Fruit fly (Drosophila melanogaster) whole organism, embryonic: ENCODE results near the gene ens.

Experiments used
- Ada2b ChIP-seq: fragments of 200-800 bp; sonication (Bioruptor generic); IDR thresholded peaks from 2 replicates; pipeline ENCODE4 v1.3.6; 2022; ENCODE audit warnings: missing biosample characterization, missing genetic modification characterization
- Atf3 ChIP-seq: fragments of 200-800 bp; sonication (Bioruptor generic); optimal IDR thresholded peaks from 3 replicates; lab custom pipeline; 2016; ENCODE audit warnings: missing biosample characterization, missing genetic modification characterization
- B-H1 ChIP-seq: fragments of 200-800 bp; sonication (Bioruptor generic); IDR thresholded peaks from 3 replicates; pipeline ENCODE4 v1.3.6; 2022; ENCODE audit warnings: missing biosample characterization, missing genetic modification characterization
- Bgb ChIP-seq: fragments of 200-800 bp; sonication (Bioruptor generic); IDR thresholded peaks from 2 replicates; pipeline ENCODE4 v1.3.6; 2022; ENCODE audit warnings: missing biosample characterization, missing genetic modification characterization; ENCODE audit not compliant: partially characterized antibody
- C15 ChIP-seq: fragments of 200-800 bp; sonication (Bioruptor generic); IDR thresholded peaks from 3 replicates; pipeline ENCODE4 v1.3.6; 2022; ENCODE audit warnings: missing biosample characterization, missing genetic modification characterization
- CG10321 ChIP-seq: fragments of 200-800 bp; sonication (Bioruptor generic); IDR thresholded peaks from 2 replicates; pipeline ENCODE4 v1.3.6; 2022; ENCODE audit warnings: missing biosample characterization, missing genetic modification characterization
- CG10543 ChIP-seq: fragments of 200-800 bp; sonication (Bioruptor generic); optimal IDR thresholded peaks from 3 replicates; lab custom pipeline; 2017; ENCODE audit warnings: missing biosample characterization, mild to moderate bottlenecking, missing genetic modification characterization, moderate library complexity
- CG12219 ChIP-seq: fragments of 200-800 bp; sonication (Bioruptor generic); optimal IDR thresholded peaks from 3 replicates; lab custom pipeline; 2018; ENCODE audit warnings: missing biosample characterization, mild to moderate bottlenecking, missing genetic modification characterization
- CG12236 ChIP-seq: fragments of 200-800 bp; sonication (Bioruptor generic); optimal IDR thresholded peaks from 2 replicates; lab custom pipeline; 2016; ENCODE audit warnings: missing biosample characterization, missing genetic modification characterization
- CG13424 ChIP-seq: fragments of 200-800 bp; sonication (Bioruptor generic); optimal IDR thresholded peaks from 2 replicates; lab custom pipeline; 2019; ENCODE audit warnings: missing biosample characterization, mild to moderate bottlenecking, missing genetic modification characterization, moderate library complexity
- CG13894 ChIP-seq: fragments of 200-800 bp; sonication (Bioruptor generic); optimal IDR thresholded peaks from 3 replicates; lab custom pipeline; 2018; ENCODE audit warnings: missing biosample characterization, mild to moderate bottlenecking, missing genetic modification characterization, moderate library complexity
- CG14441 ChIP-seq: fragments of 200-800 bp; sonication (Bioruptor generic); IDR thresholded peaks from 2 replicates; pipeline ENCODE4 v1.3.6; 2022; ENCODE audit warnings: missing biosample characterization, missing genetic modification characterization
- CG15696 ChIP-seq: fragments of 200-800 bp; sonication (Bioruptor generic); optimal IDR thresholded peaks from 2 replicates; lab custom pipeline; 2019; ENCODE audit warnings: missing biosample characterization, mild to moderate bottlenecking, missing genetic modification characterization, moderate library complexity
- CG16779 ChIP-seq: fragments of 200-800 bp; sonication (Bioruptor generic); IDR thresholded peaks from 2 replicates; pipeline ENCODE4 v1.3.6; 2022; ENCODE audit warnings: missing biosample characterization, missing genetic modification characterization
- CG17186 ChIP-seq: fragments of 200-800 bp; sonication (Bioruptor generic); optimal IDR thresholded peaks from 3 replicates; lab custom pipeline; 2017; ENCODE audit warnings: missing biosample characterization, missing genetic modification reagents, missing genetic modification characterization
- CG17612 ChIP-seq: fragments of 200-800 bp; sonication (Bioruptor generic); IDR thresholded peaks from 2 replicates; pipeline ENCODE4 v1.3.6; 2022; ENCODE audit warnings: missing biosample characterization, missing genetic modification characterization
- CG2712 ChIP-seq: fragments of 200-800 bp; optimal IDR thresholded peaks from 3 replicates; lab custom pipeline; 2019; ENCODE audit warnings: missing biosample characterization, mild to moderate bottlenecking, missing genetic modification characterization, moderate library complexity
- CG30431 ChIP-seq: fragments of 200-800 bp; sonication (Bioruptor generic); optimal IDR thresholded peaks from 2 replicates; lab custom pipeline; 2017; ENCODE audit warnings: missing biosample characterization, missing genetic modification characterization
- CG6175 ChIP-seq: fragments of 200-800 bp; sonication (Bioruptor generic); IDR thresholded peaks from 3 replicates; pipeline ENCODE4 v1.3.6; 2022; ENCODE audit warnings: missing biosample characterization, missing genetic modification characterization
- CG7987 ChIP-seq: fragments of 200-800 bp; sonication (Bioruptor generic); optimal IDR thresholded peaks from 2 replicates; lab custom pipeline; 2018; ENCODE audit warnings: missing biosample characterization, mild to moderate bottlenecking, missing genetic modification characterization, moderate library complexity
- CG8281 ChIP-seq: fragments of 200-800 bp; sonication (Bioruptor generic); optimal IDR thresholded peaks from 2 replicates; lab custom pipeline; 2018; ENCODE audit warnings: missing biosample characterization, mild to moderate bottlenecking, missing genetic modification characterization, moderate library complexity
- CG8290 ChIP-seq, 3 experiments: fragments of 200-800 bp; sonication (Bioruptor generic); optimal IDR thresholded peaks; 2 replicates each; lab custom pipeline; 2016 to 2019; ENCODE audit warnings: missing biosample characterization in 3 of 3, missing genetic modification characterization in 3 of 3, mild to moderate bottlenecking in 2 of 3, moderate library complexity in 1 of 3
- CG9727 ChIP-seq: fragments of 200-800 bp; sonication (Bioruptor generic); optimal IDR thresholded peaks from 3 replicates; lab custom pipeline; 2017; ENCODE audit warnings: missing biosample characterization, mild to moderate bottlenecking, missing genetic modification characterization
- Chrac-16 ChIP-seq: fragments of 200-800 bp; sonication (Bioruptor generic); optimal IDR thresholded peaks from 3 replicates; lab custom pipeline; 2016; ENCODE audit warnings: missing biosample characterization, missing genetic modification characterization
- Dll ChIP-seq: fragments of 200-800 bp; sonication (Bioruptor generic); IDR thresholded peaks from 4 replicates; pipeline ENCODE4 v1.3.6; 2022; ENCODE audit warnings: missing biosample characterization, missing genetic modification characterization; ENCODE audit not compliant: partially characterized antibody
- Drgx ChIP-seq: fragments of 200-800 bp; sonication (Bioruptor generic); IDR thresholded peaks from 2 replicates; pipeline ENCODE4 v1.3.6; 2022; ENCODE audit warnings: missing biosample characterization, missing genetic modification characterization
- ERR ChIP-seq: fragments of 200-800 bp; sonication (Bioruptor generic); optimal IDR thresholded peaks from 2 replicates; lab custom pipeline; 2016; ENCODE audit warnings: missing biosample characterization, missing genetic modification characterization
- GATAe ChIP-seq: fragments of 200-800 bp; sonication (Bioruptor generic); conservative IDR thresholded peaks from 2 replicates; pipeline ENCODE4 v1.3.6; 2022; ENCODE audit warnings: missing biosample characterization, missing genetic modification characterization
- Hr39 ChIP-seq: fragments of >200 bp; optimal IDR thresholded peaks from 2 replicates; lab custom pipeline; 2017
- Lhr ChIP-seq: fragments of 200-800 bp; sonication (Bioruptor generic); optimal IDR thresholded peaks from 3 replicates; lab custom pipeline; 2017; ENCODE audit warnings: mild to moderate bottlenecking, missing biosample characterization, missing genetic modification reagents, missing genetic modification characterization
- Ssrp ChIP-seq: fragments of 200-800 bp; sonication (Bioruptor generic); optimal IDR thresholded peaks from 2 replicates; lab custom pipeline; 2018; ENCODE audit warnings: missing biosample characterization, mild to moderate bottlenecking, missing genetic modification characterization, moderate library complexity
- Xbp1 ChIP-seq: fragments of 200-800 bp; sonication (Bioruptor generic); optimal IDR thresholded peaks from 3 replicates; lab custom pipeline; 2016; ENCODE audit warnings: missing biosample characterization, mild to moderate bottlenecking, missing genetic modification characterization
- ac ChIP-seq: fragments of 200-800 bp; sonication (Bioruptor generic); optimal IDR thresholded peaks from 3 replicates; lab custom pipeline; 2017; ENCODE audit warnings: missing biosample characterization, mild to moderate bottlenecking, missing genetic modification characterization
- aop ChIP-seq: fragments of 200-800 bp; sonication (Bioruptor generic); IDR thresholded peaks from 2 replicates; pipeline ENCODE4 v1.3.6; 2022; ENCODE audit warnings: missing biosample characterization, missing genetic modification characterization
- ase ChIP-seq: fragments of 200-800 bp; sonication (Bioruptor generic); IDR thresholded peaks from 3 replicates; pipeline ENCODE4 v1.3.6; 2022; ENCODE audit warnings: missing biosample characterization, missing genetic modification characterization
- bbx ChIP-seq: fragments of 200-800 bp; sonication (Bioruptor generic); IDR thresholded peaks from 2 replicates; pipeline ENCODE4 v1.3.6; 2022; ENCODE audit warnings: missing biosample characterization, missing genetic modification characterization; ENCODE audit not compliant: partially characterized antibody
- ci ChIP-seq: fragments of 200-800 bp; sonication (Bioruptor generic); IDR thresholded peaks from 3 replicates; pipeline ENCODE4 v1.3.6; 2022; ENCODE audit warnings: missing biosample characterization, missing genetic modification characterization
- crol ChIP-seq: fragments of 200-800 bp; sonication (Bioruptor generic); IDR thresholded peaks from 2 replicates; pipeline ENCODE4 v1.3.6; 2022; ENCODE audit warnings: missing biosample characterization, missing genetic modification characterization
- gro ChIP-seq: fragments of 200-800 bp; sonication (Bioruptor generic); optimal IDR thresholded peaks from 2 replicates; lab custom pipeline; 2016; ENCODE audit warnings: missing biosample characterization, missing genetic modification characterization
- lov ChIP-seq, 2 experiments: fragments of 200-800 bp in 1 of 2; fragments of >200 bp in 1 of 2; sonication (Bioruptor generic) in 1 of 2; IDR thresholded peaks in 1 of 2; optimal IDR thresholded peaks in 1 of 2; 2 replicates in 1 of 2; 3 replicates in 1 of 2; pipeline versions ENCODE4 v1.3.6 to Lab custom; 2017 to 2022; ENCODE audit warnings: missing biosample characterization in 1 of 2, missing genetic modification characterization in 1 of 2
- p53 ChIP-seq: fragments of 200-800 bp; sonication (Bioruptor generic); optimal IDR thresholded peaks from 2 replicates; lab custom pipeline; 2016; ENCODE audit warnings: missing biosample characterization, missing genetic modification characterization
- pho ChIP-seq: fragments of 200-800 bp; sonication (Bioruptor generic); optimal IDR thresholded peaks from 2 replicates; lab custom pipeline; 2016; ENCODE audit warnings: missing biosample characterization, missing genetic modification characterization
- pros ChIP-seq: fragments of 200-800 bp; sonication (Bioruptor generic); optimal IDR thresholded peaks from 3 replicates; lab custom pipeline; 2019; ENCODE audit warnings: missing biosample characterization, mild to moderate bottlenecking, missing genetic modification characterization, moderate library complexity
- sc ChIP-seq, 3 experiments: fragments of >200 bp in 2 of 3; fragments of 200-800 bp in 1 of 3; sonication (Bioruptor generic) in 1 of 3; optimal IDR thresholded peaks; 2 replicates in 2 of 3; 3 replicates in 1 of 3; lab custom pipeline; 2017; ENCODE audit warnings: mild to moderate bottlenecking in 1 of 3, missing biosample characterization in 1 of 3, missing genetic modification characterization in 1 of 3, missing genetic modification reagents in 1 of 3
- sd ChIP-seq: fragments of 200-800 bp; sonication (Bioruptor generic); optimal IDR thresholded peaks from 3 replicates; lab custom pipeline; 2018; ENCODE audit warnings: missing biosample characterization, mild to moderate bottlenecking, missing genetic modification characterization, moderate library complexity
- sens ChIP-seq: fragments of 200-800 bp; sonication (Bioruptor generic); peaks from one replicate; lab custom pipeline; 2016; ENCODE audit warnings: missing biosample characterization, missing genetic modification characterization
- sens-2 ChIP-seq: fragments of 200-800 bp; sonication (Bioruptor generic); IDR thresholded peaks from 2 replicates; pipeline ENCODE4 v1.3.6; 2022; ENCODE audit warnings: missing biosample characterization, missing genetic modification characterization
- stwl ChIP-seq: fragments of 200-800 bp; sonication (Bioruptor generic); optimal IDR thresholded peaks from 3 replicates; lab custom pipeline; 2018; ENCODE audit warnings: missing biosample characterization, mild to moderate bottlenecking, missing genetic modification characterization, moderate library complexity
- tap ChIP-seq: fragments of 200-800 bp; optimal IDR thresholded peaks from 3 replicates; lab custom pipeline; 2019; ENCODE audit warnings: missing biosample characterization, mild to moderate bottlenecking, missing genetic modification characterization, moderate library complexity
- toy ChIP-seq: fragments of 200-800 bp; sonication (Bioruptor generic); IDR thresholded peaks from 2 replicates; pipeline ENCODE4 v1.3.6; 2022; ENCODE audit warnings: missing biosample characterization, missing genetic modification characterization
- zen ChIP-seq: fragments of 200-800 bp; sonication (Bioruptor generic); optimal IDR thresholded peaks from 3 replicates; lab custom pipeline; 2018; ENCODE audit warnings: missing biosample characterization, mild to moderate bottlenecking, missing genetic modification characterization, moderate library complexity

Gene ens

dm6 chr3L:4158361-4158760 lies 24.0 kb upstream of the ens start (continued):
- TF ChIP-seq pros (GFP tag; lab: Kevin White, UChicago) (no peak), Bgb (GFP tag; lab: Robert Waterston, UW) (no peak), C15 (GFP tag; lab: Robert Waterston, UW) (no peak), bbx (GFP tag; lab: Robert Waterston, UW) (no peak), CG12236 (GFP tag; lab: Kevin White, UChicago) (no peak), p53 (GFP tag; lab: Kevin White, UChicago) (no peak), CG30431 (GFP tag; lab: Kevin White, UChicago) (peak; percentile 44), ase (GFP tag; lab: Robert Waterston, UW) (no peak), CG13424 (tag; lab: Kevin White, UChicago) (no peak), Drgx (GFP tag; lab: Robert Waterston, UW) (no peak; the same call in 1 of the 2 replicates), zen (tag; lab: Kevin White, UChicago) (peak; percentile 90), CG14441 (no peak), sc (optimal IDR thresholded peaks at IDR 0.05; lab: Kevin White, UChicago) (no peak), sc (GFP tag; optimal IDR thresholded peaks at IDR 0.05; lab: Kevin White, UChicago) (peak; percentile 14), crol (GFP tag; lab: Robert Waterston, UW) (no peak), Chrac-16 (GFP tag; lab: Kevin White, UChicago) (peak; percentile 45), CG13894 (no peak), CG9727 (GFP tag; lab: Kevin White, UChicago) (peak; percentile 68), CG12219 (GFP tag; lab: Kevin White, UChicago) (no peak), CG15696 (tag; lab: Kevin White, UChicago) (peak; percentile 83), CG6175 (no peak), B-H1 (GFP tag; lab: Robert Waterston, UW) (no peak), Xbp1 (peak; percentile 19), sens (GFP tag; lab: Kevin White, UChicago) (peak; percentile 2), Hr39 (lab: Kevin White, UChicago) (no peak), Ada2b (GFP tag; lab: Robert Waterston, UW) (no peak), CG16779 (GFP tag; lab: Robert Waterston, UW) (no peak), CG17612 (no peak), sd (no peak), toy (no peak), CG10321 (GFP tag; lab: Robert Waterston, UW) (no peak), tap (tag; lab: Kevin White, UChicago) (no peak), ERR (GFP tag; lab: Kevin White, UChicago) (no peak), GATAe (GFP tag; lab: Robert Waterston, UW) (no peak), CG8290 (GFP tag; optimal IDR thresholded peaks at IDR 0.05; lab: Kevin White, UChicago) (no peak), CG8290 (tag; optimal IDR thresholded peaks at IDR 0.05; lab: Kevin White, UChicago) (no peak), ac (peak; percentile 39), gro (GFP tag; lab: Kevin White, UChicago) (no peak), CG17186 (GFP tag; lab: Kevin White, UChicago) (no peak), CG7987 (GFP tag; lab: Kevin White, UChicago) (no peak), aop (GFP tag; lab: Robert Waterston, UW) (no peak), Dll (GFP tag; lab: Robert Waterston, UW) (no peak), pho (no peak), stwl (tag; lab: Kevin White, UChicago) (no peak), CG8281 (tag; lab: Kevin White, UChicago) (no peak), CG2712 (tag; lab: Kevin White, UChicago) (peak; percentile 72), ci (0 out of 3 replicates have a peak, but pooled peaks have one; percentile 25), Atf3 (GFP tag; lab: Kevin White, UChicago) (no peak), lov (optimal IDR thresholded peaks at IDR 0.05; lab: Kevin White, UChicago) (no peak), lov (GFP tag; IDR thresholded peaks at IDR 0.05; lab: Robert Waterston, UW) (0 out of 3 replicates have a peak, but pooled peaks have one; percentile 17), CG10543 (GFP tag; lab: Kevin White, UChicago) (no peak), Lhr (GFP tag; lab: Kevin White, UChicago) (no peak), Ssrp (tag; lab: Kevin White, UChicago) (peak; percentile 3), sens-2 (GFP tag; lab: Robert Waterston, UW) (no peak)
